Fruit fly (Drosophila melanogaster): ENCODE results near the gene CG8907.

dm6 chr3R:17060244-17060664 lies 52.2 kb downstream of the CG8907 start:
- TF ChIP-seq CG16779 (tag; optimal IDR thresholded peaks at IDR 0.05) (no peak), lz (GFP tag; optimal IDR thresholded peaks at IDR 0.05) (peak; percentile 31), CG11902 (GFP tag; optimal IDR thresholded peaks at IDR 0.05) (peak; percentile 9), Ets21C (GFP tag; optimal IDR thresholded peaks at IDR 0.05) (no peak), CG8319 (GFP tag; optimal IDR thresholded peaks at IDR 0.05) (peak; percentile 26), Sox14 (GFP tag; optimal IDR thresholded peaks at IDR 0.05) (peak; percentile 67), CG8119 (GFP tag; IDR thresholded peaks at IDR 0.05) (peak; percentile 84), CG1621 (tag; optimal IDR thresholded peaks at IDR 0.05) (no peak), net (GFP tag; optimal IDR thresholded peaks at IDR 0.05) (peak; percentile 75), CG3919 (GFP tag; optimal IDR thresholded peaks at IDR 0.05) (peak; percentile 70), spab (GFP tag; optimal IDR thresholded peaks at IDR 0.05) (peak; percentile 73), CG6276 (GFP tag; optimal IDR thresholded peaks at IDR 0.05) (peak; percentile 78), CG10631 (GFP tag; optimal IDR thresholded peaks at IDR 0.05) (peak; percentile 73), Hr4 (GFP tag; optimal IDR thresholded peaks at IDR 0.05) (peak; percentile 92)
